Worm (Caenorhabditis elegans) whole organism, dauer: ENCODE data around the gene K06A9.1.

ENCODE experiments used
- unc-62 ChIP-seq: sonication (generic microtip); optimal IDR thresholded peaks from 2 replicates; lab custom pipeline; 2017; ENCODE audit warnings: missing biosample characterization, missing genetic modification reagents, missing genetic modification characterization

The K06A9.1 gene

DNA sequence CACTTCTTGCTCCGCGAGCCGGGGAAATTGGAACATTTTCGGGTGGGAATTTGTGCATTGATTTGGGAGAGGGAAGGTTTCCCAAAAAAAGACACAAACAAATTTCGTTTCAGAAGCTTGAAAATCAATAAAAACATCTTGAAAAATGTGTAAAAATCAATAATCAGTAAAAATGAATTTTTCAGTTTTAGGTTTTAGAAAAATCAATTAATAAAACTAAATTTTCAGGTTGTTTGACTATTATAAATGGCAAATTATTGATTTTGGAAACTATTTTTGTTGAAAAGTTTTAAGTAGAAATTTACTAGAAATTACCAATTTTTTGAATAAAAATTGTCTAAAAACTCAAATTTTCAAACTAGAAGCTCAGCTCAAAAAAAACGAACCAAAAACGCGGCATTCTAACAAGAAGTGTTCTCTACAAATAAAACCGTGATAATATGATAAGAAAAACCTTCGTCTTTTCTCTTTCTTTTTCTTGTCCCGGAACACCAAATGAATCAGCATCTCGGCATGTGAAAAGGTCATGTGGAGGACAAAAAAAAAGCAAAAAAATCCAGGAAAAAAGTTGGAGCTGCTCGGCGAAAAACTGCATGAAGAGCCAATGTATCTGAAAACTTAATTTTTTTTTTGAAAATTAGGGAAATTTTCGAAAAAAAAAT lies 21.7 kb upstream of the K06A9.1 start:
- no peak for TF ChIP-seq unc-62 (GFP tag; lab: Kevin White, UChicago)

DNA sequence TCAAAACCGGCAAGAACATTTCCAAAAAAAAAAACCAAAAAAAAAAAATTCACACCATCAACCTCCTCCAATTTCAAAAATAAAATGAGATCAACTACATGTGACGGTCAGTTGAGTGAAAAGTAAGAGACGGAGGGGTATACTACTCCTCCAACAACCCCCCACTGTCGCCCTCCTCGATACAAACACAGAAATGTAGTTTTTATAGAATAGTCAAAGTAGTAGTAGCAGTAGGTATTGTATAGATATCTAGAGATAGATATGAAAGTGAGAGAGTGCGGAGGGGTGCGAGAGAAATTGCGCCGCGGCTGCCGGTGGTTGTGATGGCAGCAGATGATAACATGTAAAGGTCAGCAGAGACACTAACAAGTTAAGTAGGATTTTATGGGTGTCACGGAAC lies 20.0 kb upstream of the K06A9.1 start:
- TF ChIP-seq unc-62 (GFP tag; lab: Kevin White, UChicago) = no peak

DNA sequence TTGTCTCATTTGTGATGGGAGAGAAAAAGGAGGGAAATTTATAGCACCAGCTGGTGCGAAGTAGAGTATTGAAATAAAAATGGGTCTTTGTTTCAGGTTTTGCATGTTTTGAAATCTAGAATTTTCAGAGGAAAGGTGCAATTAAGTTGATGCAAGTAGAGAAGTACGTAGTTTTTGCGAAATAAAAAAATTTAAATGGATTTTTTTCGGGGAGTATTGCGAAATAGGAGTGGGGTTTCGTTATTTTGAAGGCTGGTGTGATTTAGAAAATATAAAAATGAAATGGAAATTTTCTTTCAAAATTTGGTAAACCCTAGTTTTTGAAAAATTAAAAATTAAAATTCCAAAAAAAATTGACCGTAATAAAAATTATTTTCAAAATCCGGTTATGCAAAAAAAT lies 19.2 kb upstream of the K06A9.1 start:
- TF ChIP-seq unc-62 (GFP tag; lab: Kevin White, UChicago) = no peak

DNA sequence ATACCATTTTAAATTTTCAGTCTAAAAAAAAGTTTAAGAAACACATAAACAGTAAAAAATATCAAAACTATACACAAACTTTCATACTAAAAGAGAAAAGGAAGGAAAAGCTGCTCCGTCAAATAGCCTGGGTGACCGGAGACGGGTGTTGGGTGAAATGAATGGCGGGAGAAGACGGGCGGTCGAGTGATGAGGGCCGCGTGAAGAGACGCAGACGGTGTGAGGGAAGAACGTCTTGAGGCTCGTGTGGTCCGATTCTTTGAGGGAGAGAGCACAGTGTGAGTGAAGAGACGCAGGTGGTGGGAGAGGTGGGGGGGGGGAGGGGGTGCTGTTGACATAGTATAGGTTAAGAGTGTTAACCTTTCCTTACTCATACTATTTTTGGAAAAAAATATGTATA lies 18.3 kb upstream of the K06A9.1 start:
- TF ChIP-seq unc-62 (GFP tag; lab: Kevin White, UChicago) = no peak

DNA sequence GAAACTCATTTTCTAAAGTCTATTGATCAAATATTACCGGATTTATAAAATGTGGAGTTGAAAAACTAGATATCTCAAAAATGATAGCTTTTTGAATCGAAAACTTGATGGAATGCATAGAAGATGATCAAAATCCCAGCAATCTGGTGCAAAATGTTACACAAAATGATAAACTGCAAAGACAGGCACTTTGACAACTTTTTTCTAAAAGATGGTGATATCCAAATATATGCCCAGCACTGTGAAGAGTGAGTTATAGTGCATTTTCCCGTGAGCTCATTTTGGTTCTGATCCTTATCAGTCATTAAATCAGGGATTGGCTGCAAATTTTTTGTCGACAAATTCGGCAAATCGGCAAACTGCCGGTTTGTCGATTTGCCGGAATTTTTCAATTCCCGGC lies 12.0 kb upstream of the K06A9.1 start, which contains the start of gene K06A9.3:
TSS of gene K06A9.3 (minus strand) at position 101 of the 400 bp plus-strand sequence.
- TF ChIP-seq unc-62 (GFP tag; lab: Kevin White, UChicago) = no peak

DNA sequence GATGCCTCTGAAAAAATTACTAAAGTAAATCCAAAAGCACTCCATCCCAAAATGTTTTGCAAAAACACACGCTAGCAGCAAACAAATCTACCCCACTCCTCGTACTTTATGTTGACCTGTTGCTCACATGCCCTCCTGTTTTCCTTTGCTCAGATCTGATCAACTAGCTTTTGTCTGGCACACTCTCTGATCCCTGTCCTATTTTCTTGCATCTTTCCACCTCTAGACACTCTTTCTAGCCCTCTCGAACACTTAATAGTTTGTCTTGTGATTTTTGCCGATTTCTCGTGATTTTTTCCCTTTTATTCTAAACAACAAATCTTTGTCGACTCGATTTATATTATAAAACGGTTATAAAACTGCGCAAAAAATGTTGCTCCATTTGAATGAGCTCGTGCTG lies 11.2 kb upstream of the K06A9.1 start, which contains the start of gene K06A9.2:
TSS of gene K06A9.2 (plus strand) at position 229 of the 400 bp plus-strand sequence.
- TF ChIP-seq unc-62 (GFP tag; lab: Kevin White, UChicago) = no peak

DNA sequence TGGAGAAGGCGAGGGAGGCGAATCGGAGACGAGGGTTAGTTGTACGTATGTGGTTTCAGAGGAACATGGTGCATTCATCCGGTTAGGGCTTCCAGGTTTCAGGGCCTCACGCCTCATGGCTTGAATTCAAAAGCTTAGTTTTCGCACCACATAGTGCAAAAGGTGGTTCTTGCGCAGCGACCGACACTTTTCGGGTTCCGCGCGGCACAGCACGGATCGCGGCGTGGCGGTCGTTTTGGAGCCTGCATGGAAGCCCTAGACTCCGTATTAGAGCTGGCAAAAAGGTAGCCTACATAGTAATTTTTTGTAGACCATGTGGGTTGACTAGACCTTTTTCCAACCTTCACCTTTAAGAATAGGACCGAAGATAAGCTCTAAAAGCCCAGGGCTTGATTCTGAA lies 8.5 kb upstream of the K06A9.1 start:
- no peak for TF ChIP-seq unc-62 (GFP tag; lab: Kevin White, UChicago)

DNA sequence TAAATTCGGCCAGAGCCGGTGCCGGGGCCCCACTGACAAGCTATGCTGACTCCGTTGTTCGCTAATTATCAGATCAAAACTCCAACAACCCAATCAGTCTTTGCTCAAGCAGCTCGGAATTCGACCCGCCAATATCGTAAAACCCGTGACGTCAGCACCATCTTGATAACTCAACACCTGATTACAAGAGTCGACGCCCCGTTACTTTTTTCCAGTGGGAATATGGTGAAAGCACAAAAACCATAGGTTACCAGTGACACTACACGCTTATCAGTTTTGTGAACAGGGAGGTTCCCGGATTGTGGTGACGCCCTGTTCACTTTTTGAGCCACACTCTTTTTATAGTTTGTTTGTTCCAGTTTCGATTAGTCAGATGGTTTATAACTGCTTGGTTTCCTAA lies 6.2 kb upstream of the K06A9.1 start:
- no peak for TF ChIP-seq unc-62 (GFP tag; lab: Kevin White, UChicago)

DNA sequence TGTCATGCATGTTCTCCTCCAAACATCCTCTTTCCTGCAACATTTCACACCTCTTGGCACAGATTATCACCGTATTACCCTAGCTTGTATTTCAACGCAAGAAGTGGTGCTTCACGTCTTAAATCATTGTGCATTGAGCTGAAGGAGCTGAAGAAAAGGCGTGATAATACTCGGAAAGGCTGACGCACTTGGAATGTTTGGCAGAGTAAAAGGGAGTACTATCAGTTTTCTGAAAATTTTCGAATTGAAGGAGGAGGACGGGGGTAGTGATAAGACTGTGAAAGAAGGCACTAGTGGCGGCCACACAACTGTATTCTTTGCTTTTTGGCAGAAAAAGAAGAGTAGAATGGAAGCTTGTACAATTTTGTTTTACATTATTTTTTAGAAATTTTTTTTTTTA lies 3.9 kb upstream of the K06A9.1 start:
- no peak for TF ChIP-seq unc-62 (GFP tag; lab: Kevin White, UChicago)

DNA sequence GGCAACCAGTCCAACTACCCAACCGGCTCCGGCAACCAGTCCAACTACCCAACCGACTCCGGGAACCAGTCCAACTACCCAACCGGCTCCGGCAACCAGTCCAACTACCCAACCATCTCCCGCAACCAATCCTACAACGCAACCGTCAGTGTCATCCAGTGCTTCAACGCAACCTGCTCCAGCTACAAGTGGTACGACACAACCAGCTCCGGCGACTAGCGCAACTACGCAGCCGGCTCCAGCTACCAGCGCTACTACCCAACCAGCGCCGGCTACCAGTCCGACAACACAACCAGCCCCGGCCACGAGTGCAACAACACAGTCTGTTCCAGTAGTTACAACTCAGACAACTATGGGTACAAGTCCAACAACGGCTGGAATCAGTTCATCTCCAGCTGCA lies 1.8 kb downstream of the K06A9.1 start:
- no peak for TF ChIP-seq unc-62 (GFP tag; lab: Kevin White, UChicago)

DNA sequence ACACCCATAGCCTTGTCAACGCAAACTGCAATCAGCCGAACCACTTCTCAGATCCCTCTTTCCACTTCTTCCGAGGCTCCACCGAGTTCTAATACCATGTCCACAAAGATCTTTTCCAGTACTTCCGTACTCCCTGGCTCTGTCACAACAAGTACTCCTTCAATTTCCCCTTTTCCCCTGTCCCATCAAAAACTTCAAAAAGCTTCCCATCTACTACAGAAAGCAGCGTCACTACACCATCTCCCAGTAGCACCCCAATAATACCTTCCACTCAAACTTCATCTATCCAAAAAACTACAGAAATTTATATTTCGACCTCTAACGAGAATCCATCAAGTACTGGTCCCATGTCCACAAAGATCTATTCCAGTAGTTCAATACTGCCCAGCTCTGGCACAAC lies 9.6 kb downstream of the K06A9.1 start:
- no peak for TF ChIP-seq unc-62 (GFP tag; lab: Kevin White, UChicago)

DNA sequence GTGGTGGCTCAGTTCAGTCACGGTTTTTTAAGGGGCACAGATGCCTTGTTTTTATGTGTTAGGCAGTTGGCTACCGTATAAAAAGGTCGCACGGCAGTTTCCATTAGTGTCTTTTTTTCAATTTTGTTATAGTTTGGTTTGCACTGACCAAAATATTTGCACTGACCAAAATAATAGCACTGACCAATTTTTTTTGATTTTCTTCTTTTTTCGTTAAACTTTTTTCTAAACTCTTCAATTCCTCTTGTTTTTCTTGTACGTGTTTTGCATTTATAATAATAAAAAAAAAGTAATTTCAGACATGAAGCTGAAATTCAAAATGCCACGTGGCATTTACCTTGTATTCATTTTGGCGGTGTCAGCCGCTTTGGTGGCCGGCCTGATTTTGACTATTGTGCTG lies 21.1 kb downstream of the K06A9.1 start, which contains the start of gene H02F09.3:
TSS of gene H02F09.3 (plus strand) at position 301 of the 400 bp plus-strand sequence.
- no peak for TF ChIP-seq unc-62 (GFP tag; lab: Kevin White, UChicago)

DNA sequence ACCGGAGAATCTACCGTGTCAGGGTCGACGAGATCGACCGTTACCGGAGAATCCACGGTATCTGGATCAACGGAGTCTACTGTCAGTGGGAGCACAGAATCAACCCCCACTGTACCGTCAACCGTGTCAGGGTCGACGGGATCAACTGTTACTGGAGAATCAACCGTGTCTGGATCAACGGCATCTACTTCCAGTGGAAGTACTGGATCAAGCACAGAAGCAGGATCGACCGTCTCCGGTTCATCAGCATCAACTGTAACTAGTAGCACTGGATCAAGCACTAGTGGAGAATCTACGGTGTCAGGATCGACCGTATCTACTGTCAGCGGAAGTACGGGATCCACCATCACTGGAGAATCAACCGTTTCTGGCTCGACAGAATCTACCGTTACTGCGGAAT lies 24.6 kb downstream of the K06A9.1 start, which contains the start of gene H02F09.2:
TSS of gene H02F09.2 (plus strand) at position 301 of the 400 bp plus-strand sequence.
- TF ChIP-seq unc-62 (GFP tag; lab: Kevin White, UChicago) = no peak

DNA sequence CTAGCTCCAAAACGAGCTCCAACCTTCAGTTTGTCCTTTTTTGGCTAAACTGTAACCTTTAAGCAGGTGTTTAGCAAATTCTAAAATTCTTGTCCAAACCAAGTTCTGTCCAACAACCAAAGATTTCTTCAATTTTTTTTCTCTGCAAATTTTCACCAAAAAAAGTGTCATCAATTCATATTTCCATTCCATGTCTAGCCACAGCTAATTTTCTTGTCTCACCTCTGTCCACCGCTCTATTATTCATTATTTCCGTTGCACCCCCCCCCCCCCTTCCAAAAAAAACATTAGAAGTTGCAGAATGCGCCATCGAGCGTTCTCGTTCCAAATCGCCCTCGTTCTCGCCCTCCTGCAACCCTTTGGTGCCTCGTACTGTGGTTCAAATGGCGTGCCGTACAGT lies 29.0 kb downstream of the K06A9.1 start, which contains the start of gene wrt-9:
TSS of gene wrt-9 (plus strand) at position 301 of the 400 bp plus-strand sequence.
- no peak for TF ChIP-seq unc-62 (GFP tag; lab: Kevin White, UChicago)

DNA sequence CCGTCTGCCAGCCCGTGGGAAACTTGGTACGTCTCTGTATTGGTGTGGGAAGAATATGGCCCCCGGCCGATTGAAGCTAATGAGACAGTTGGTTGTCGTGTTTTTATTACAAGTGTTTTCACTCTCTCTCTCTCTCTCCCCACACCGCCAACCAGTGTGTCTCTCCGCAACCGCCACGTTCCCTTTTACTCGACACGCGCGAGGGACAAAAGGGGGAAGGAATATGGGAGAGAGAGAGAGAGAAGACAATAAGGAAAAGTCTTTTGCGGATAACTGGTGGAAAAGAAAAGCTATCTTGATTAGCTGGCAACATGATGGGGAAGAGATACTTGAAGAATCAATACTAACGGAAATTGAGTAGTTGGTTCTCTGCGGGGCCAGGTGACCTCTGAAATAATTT lies 31.4 kb downstream of the K06A9.1 start:
- no peak for TF ChIP-seq unc-62 (GFP tag; lab: Kevin White, UChicago)

DNA sequence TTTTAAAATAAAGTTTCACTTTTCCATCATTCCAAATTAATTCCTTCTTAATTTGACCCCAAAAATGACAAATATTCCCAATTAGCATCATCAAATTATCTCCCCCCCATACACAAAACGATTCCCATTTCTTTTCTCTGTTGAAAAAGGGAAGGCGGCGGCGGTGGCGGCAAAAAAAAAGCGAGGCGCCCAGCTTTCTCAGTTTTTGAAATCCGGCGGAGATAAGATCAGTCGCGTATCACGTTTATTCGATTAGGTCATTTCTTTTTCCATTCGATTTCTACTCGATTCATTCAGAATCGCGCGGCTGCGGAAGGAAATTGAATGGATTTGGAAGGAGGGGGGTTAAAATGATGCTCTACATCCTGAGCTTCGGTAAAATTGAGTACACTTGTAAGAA lies 36.7 kb downstream of the K06A9.1 start:
- TF ChIP-seq unc-62 (GFP tag; lab: Kevin White, UChicago) = no peak

DNA sequence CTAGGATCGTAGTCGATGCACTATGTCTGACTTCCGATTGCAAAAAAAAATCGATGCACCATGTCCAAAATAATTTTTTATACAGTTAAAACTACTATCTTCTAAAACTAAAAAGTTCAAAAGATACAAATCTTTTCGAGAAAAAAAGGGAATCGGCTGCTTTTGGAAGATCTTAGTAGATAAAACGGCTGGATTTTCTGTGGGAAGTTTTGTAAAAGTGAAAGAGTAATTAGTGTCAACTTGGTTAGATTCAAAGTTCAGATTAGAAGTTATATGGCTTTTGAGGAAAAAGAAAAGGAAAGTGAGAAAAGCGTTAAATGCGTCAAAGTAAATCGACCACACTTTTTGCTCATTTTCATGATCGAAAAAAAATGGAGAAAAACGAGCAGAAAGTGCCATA lies 39.8 kb downstream of the K06A9.1 start:
- no peak for TF ChIP-seq unc-62 (GFP tag; lab: Kevin White, UChicago)
